Worm (Caenorhabditis elegans) whole organism, early embryonic: ENCODE results near the gene str-264.

Experiments used
- aly-1 ChIP-seq: sonication (generic microtip); optimal IDR thresholded peaks from 2 replicates; lab custom pipeline; 2016; ENCODE audit warnings: missing genetic modification characterization, missing compliant biosample characterization
- ama-1 ChIP-seq: fragments of 150-350 bp; optimal IDR thresholded peaks from 2 replicates; lab custom pipeline; 2014
- ceh-36 ChIP-seq: sonication (generic microtip); optimal IDR thresholded peaks from 2 replicates; lab custom pipeline; 2016; ENCODE audit warnings: missing genetic modification characterization, inconsistent platforms, missing compliant biosample characterization
- flt-1 ChIP-seq: fragments of 200-800 bp; sonication (Bioruptor generic); IDR thresholded peaks from 2 replicates; pipeline ENCODE4 v1.3.6; 2022; ENCODE audit warnings: missing genetic modification characterization, missing compliant biosample characterization
- hmbx-1 ChIP-seq: sonication (generic microtip); optimal IDR thresholded peaks from 2 replicates; lab custom pipeline; 2016; ENCODE audit warnings: mild to moderate bottlenecking, missing genetic modification characterization, missing compliant biosample characterization
- hmg-4 ChIP-seq: fragments of 200-800 bp; sonication (Bioruptor generic); optimal IDR thresholded peaks from 2 replicates; lab custom pipeline; 2018; ENCODE audit warnings: mild to moderate bottlenecking, missing genetic modification characterization, missing compliant biosample characterization
- sea-1 ChIP-seq: fragments of 200-800 bp; sonication (Bioruptor generic); conservative IDR thresholded peaks from 2 replicates; pipeline ENCODE4 v1.3.6; 2022; ENCODE audit warnings: missing genetic modification characterization, missing compliant biosample characterization
- tbx-11 ChIP-seq: fragments of 200-800 bp; sonication (Bioruptor generic); IDR thresholded peaks from 2 replicates; pipeline ENCODE4 v1.3.6; 2022; ENCODE audit warnings: missing genetic modification characterization, missing compliant biosample characterization
- tbx-37 ChIP-seq: fragments of 200-800 bp; sonication (Bioruptor generic); conservative IDR thresholded peaks from 2 replicates; pipeline ENCODE4 v1.3.6; 2022; ENCODE audit warnings: missing genetic modification reagents, missing genetic modification characterization, missing compliant biosample characterization

- TF ChIP-seq flt-1 (GFP tag; lab: Robert Waterston, UW) (no peak), aly-1 (tag; lab: Kevin White, UChicago) (no peak), ceh-36 (tag; lab: Kevin White, UChicago) (no peak), ama-1 (no peak), tbx-37 (no peak), hmg-4 (GFP tag; lab: Kevin White, UChicago) (no peak), hmbx-1 (tag; lab: Kevin White, UChicago) (no peak), sea-1 (GFP tag; lab: Robert Waterston, UW) (no peak), tbx-11 (GFP tag; lab: Robert Waterston, UW) (no peak)
These were observed 48.2 kb downstream of the str-264 start, which contains the start of gene T26H5.11 for ce11 chrV:15444188-15444587.
